Fruit fly (Drosophila melanogaster): Measurements from ENCODE around the gene Hakai.

The Hakai gene

dm6 chr2L:19586436-19587333 is 4.4 kb upstream of the Hakai start, which contains the start of gene Lar (continued):
- TF ChIP-seq CG14050 (GFP tag; IDR thresholded peaks at IDR 0.05): no peak
- TF ChIP-seq hkb (optimal IDR thresholded peaks at IDR 0.05): no peak
- peak; percentile 42 for TF ChIP-seq hkb (GFP tag; IDR thresholded peaks at IDR 0.05)
- no peak for TF ChIP-seq CG10959 (GFP tag; IDR thresholded peaks at IDR 0.05)
- TF ChIP-seq CG7928 (GFP tag; optimal IDR thresholded peaks at IDR 0.05): peak; percentile 99
- peak; percentile 4 for TF ChIP-seq CG6254 (GFP tag; optimal IDR thresholded peaks at IDR 0.05)
- no peak for TF ChIP-seq CG4360 (GFP tag; IDR thresholded peaks at IDR 0.05)
- TF ChIP-seq CG11696 (GFP tag; IDR thresholded peaks at IDR 0.05): no peak
- TF ChIP-seq nerfin-2 (GFP tag; IDR thresholded peaks at IDR 0.05; ENCODE audit: partially characterized antibody): no peak
- TF ChIP-seq CG15514 (GFP tag; optimal IDR thresholded peaks at IDR 0.05): peak; percentile 100
- peak; percentile 21 for TF ChIP-seq Atf-2 (GFP tag; optimal IDR thresholded peaks at IDR 0.05)
- TF ChIP-seq CG11695 (GFP tag; IDR thresholded peaks at IDR 0.05): peak; percentile 59; the same call in 1 of the 3 replicates
- TF ChIP-seq MESR4 (GFP tag; optimal IDR thresholded peaks at IDR 0.05): peak; percentile 80
- peak; percentile 68 for TF ChIP-seq Xbp1 (GFP tag; optimal IDR thresholded peaks at IDR 0.05)
- TF ChIP-seq corto (GFP tag; optimal IDR thresholded peaks at IDR 0.05): no peak
- no peak for TF ChIP-seq CG1647 (GFP tag; optimal IDR thresholded peaks at IDR 0.05)
- peak; percentile 79 for TF ChIP-seq Rfx (GFP tag; IDR thresholded peaks at IDR 0.05)
- peak; percentile 39 for TF ChIP-seq CG7987 (GFP tag; optimal IDR thresholded peaks at IDR 0.05)
- no peak for TF ChIP-seq CG3065 (GFP tag; optimal IDR thresholded peaks at IDR 0.05)
- peak; percentile 32 for TF ChIP-seq ERR (GFP tag; optimal IDR thresholded peaks at IDR 0.05)
- TF ChIP-seq CG32772 (GFP tag; IDR thresholded peaks at IDR 0.05): peak; percentile 44; the same call in 1 of the 2 replicates
- no peak for TF ChIP-seq ash1 (GFP tag; optimal IDR thresholded peaks at IDR 0.05)
- no peak for TF ChIP-seq hth (optimal IDR thresholded peaks at IDR 0.05)
- no peak for TF ChIP-seq CG8765 (GFP tag; IDR thresholded peaks at IDR 0.05)
- TF ChIP-seq CG15269 (tag; optimal IDR thresholded peaks at IDR 0.05): peak; percentile 61
- TF ChIP-seq ems (GFP tag; optimal IDR thresholded peaks at IDR 0.05): peak; percentile 64
- TF ChIP-seq Mad (GFP tag; optimal IDR thresholded peaks at IDR 0.05): peak; percentile 54
- peak; percentile 25 for TF ChIP-seq luna (GFP tag; optimal IDR thresholded peaks at IDR 0.05)
- TF ChIP-seq CG13624 (GFP tag; optimal IDR thresholded peaks at IDR 0.05): peak; percentile 67
- no peak for TF ChIP-seq D19B (GFP tag; optimal IDR thresholded peaks at IDR 0.05)
- peak; percentile 54; the same call in 1 of the 2 replicates for TF ChIP-seq sim (GFP tag; IDR thresholded peaks at IDR 0.05)
- peak; percentile 67 for TF ChIP-seq CG11504 (tag; optimal IDR thresholded peaks at IDR 0.05)
- no peak for TF ChIP-seq Eip74EF (GFP tag; optimal IDR thresholded peaks at IDR 0.05)
- peak; percentile 46 for TF ChIP-seq CG1602 (GFP tag; optimal IDR thresholded peaks at IDR 0.05)
- peak; percentile 1 for TF ChIP-seq CG18476 (GFP tag; optimal IDR thresholded peaks at IDR 0.05)
- peak; percentile 70 for TF ChIP-seq pho (GFP tag; optimal IDR thresholded peaks at IDR 0.05)
- TF ChIP-seq bcd (GFP tag; optimal IDR thresholded peaks at IDR 0.05): peak; percentile 53
- TF ChIP-seq CG34224 (GFP tag; IDR thresholded peaks at IDR 0.05; ENCODE audit: partially characterized antibody): 0 out of 3 replicates have a peak, but pooled peaks have one; percentile 35
- TF ChIP-seq CG12236 (GFP tag; optimal IDR thresholded peaks at IDR 0.05): no peak
- 0 out of 2 replicates have a peak, but pooled peaks have one; percentile 20 for TF ChIP-seq CG4404 (GFP tag; IDR thresholded peaks at IDR 0.05)
- TF ChIP-seq CG3281 (GFP tag; optimal IDR thresholded peaks at IDR 0.05): peak; percentile 66
- TF ChIP-seq CG9437 (GFP tag; optimal IDR thresholded peaks at IDR 0.05): peak; percentile 89
- peak; percentile 42 for TF ChIP-seq zen (tag; optimal IDR thresholded peaks at IDR 0.05)
- TF ChIP-seq pita (GFP tag; optimal IDR thresholded peaks at IDR 0.05): no peak
- TF ChIP-seq sens-2 (GFP tag; IDR thresholded peaks at IDR 0.05): no peak
- peak; percentile 16; the same call in 1 of the 2 replicates for TF ChIP-seq CG1024 (GFP tag; IDR thresholded peaks at IDR 0.05)
- peak; percentile 27; the same call in 1 of the 2 replicates for TF ChIP-seq sob (GFP tag; IDR thresholded peaks at IDR 0.05)
- TF ChIP-seq sens (GFP tag): peak; percentile 96
- peak; percentile 41 for TF ChIP-seq Hr3 (GFP tag; optimal IDR thresholded peaks at IDR 0.05)

Measured in whole organism, embryonic.